Worm (Caenorhabditis elegans) whole organism, midembryonic: ENCODE results near the gene fbxa-3.

ENCODE experiments used
- T22C8.4 ChIP-seq: fragments of 200-800 bp; sonication (Bioruptor generic); IDR thresholded peaks from 2 replicates; pipeline ENCODE4 v1.3.6; 2022; ENCODE audit warnings: missing genetic modification characterization, missing compliant biosample characterization
- cog-1 ChIP-seq: sonication (generic microtip); optimal IDR thresholded peaks from 2 replicates; lab custom pipeline; 2016; ENCODE audit warnings: missing genetic modification characterization, missing compliant biosample characterization
- flt-1 ChIP-seq: fragments of 200-800 bp; sonication (Bioruptor generic); IDR thresholded peaks from 2 replicates; pipeline ENCODE4 v1.3.6; 2022; ENCODE audit warnings: missing genetic modification characterization, missing compliant biosample characterization
- klf-2 ChIP-seq: fragments of 200-800 bp; sonication (Bioruptor generic); conservative IDR thresholded peaks from 2 replicates; pipeline ENCODE4 v1.3.6; 2022; ENCODE audit warnings: missing genetic modification reagents, missing genetic modification characterization, missing compliant biosample characterization
- med-1 ChIP-seq: sonication (generic microtip); optimal IDR thresholded peaks from 2 replicates; lab custom pipeline; 2017; ENCODE audit warnings: missing genetic modification characterization, mild to moderate bottlenecking, missing compliant biosample characterization, antibody characterized with exemption, missing genetic modification reagents; ENCODE audit not compliant: insufficient read depth
- ref-1 ChIP-seq: fragments of 200-800 bp; sonication (Bioruptor generic); conservative IDR thresholded peaks from 2 replicates; pipeline ENCODE4 v1.3.6; 2022; ENCODE audit warnings: missing genetic modification reagents, missing genetic modification characterization, missing compliant biosample characterization
- tab-1 ChIP-seq: fragments of 200-800 bp; sonication (Bioruptor generic); IDR thresholded peaks from 2 replicates; pipeline ENCODE4 v1.3.6; 2022; ENCODE audit warnings: missing genetic modification characterization, missing compliant biosample characterization
- ztf-23 ChIP-seq: fragments of 200-800 bp; sonication (Bioruptor generic); IDR thresholded peaks from 2 replicates; pipeline ENCODE4 v1.3.6; 2022; ENCODE audit warnings: missing genetic modification reagents, missing genetic modification characterization, missing compliant biosample characterization
- ztf-29 ChIP-seq: fragments of 200-800 bp; sonication (Bioruptor generic); IDR thresholded peaks from 2 replicates; pipeline ENCODE4 v1.3.6; 2022; ENCODE audit warnings: missing genetic modification reagents, missing genetic modification characterization, missing compliant biosample characterization

The fbxa-3 gene

DNA sequence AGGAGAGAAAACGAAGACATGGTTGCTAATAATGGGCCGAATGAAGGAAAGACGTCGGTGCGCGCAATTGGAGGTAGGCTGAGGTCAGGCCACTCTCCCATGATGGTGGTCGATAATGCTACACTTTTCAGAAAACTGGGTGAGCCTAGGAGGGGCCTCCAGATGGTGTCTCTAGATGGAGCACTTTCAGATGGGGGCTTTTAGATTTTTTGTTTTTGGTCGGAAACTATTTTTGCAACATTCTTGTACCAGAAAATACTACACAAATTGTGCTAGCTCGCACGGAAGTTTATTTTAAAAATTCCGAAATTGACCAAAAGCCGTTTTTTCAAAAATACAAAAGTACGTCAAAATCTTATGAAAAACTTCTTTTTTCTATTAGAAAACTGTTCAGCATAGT, 2.4 kb downstream of the fbxa-3 start, which contains the start of gene fbxb-10:
TSS of gene fbxb-10 (minus strand) at position 101 of the 400 bp plus-strand sequence.
- TF ChIP-seq flt-1 = no peak

ce11 chrII:1816053-1816452, 4.6 kb downstream of the fbxa-3 start:
- TF ChIP-seq med-1 (GFP tag; lab: Kevin White, UChicago) = no peak
- TF ChIP-seq ref-1 (GFP tag; lab: Robert Waterston, UW) = no peak
- TF ChIP-seq T22C8.4 (GFP tag; lab: Robert Waterston, UW) = no peak
- no peak for TF ChIP-seq cog-1 (tag; lab: Kevin White, UChicago)
- no peak for TF ChIP-seq flt-1
- TF ChIP-seq ztf-23 (GFP tag; lab: Robert Waterston, UW) = no peak
- no peak for TF ChIP-seq ztf-29 (GFP tag; lab: Robert Waterston, UW)
- no peak for TF ChIP-seq klf-2 (GFP tag; lab: Robert Waterston, UW)
- no peak for TF ChIP-seq tab-1 (GFP tag; lab: Robert Waterston, UW)

ce11 chrII:1808217-1808616, 12.5 kb downstream of the fbxa-3 start, which contains the start of gene C08F1.8:
TSS of gene C08F1.8 (minus strand) at chrII:1808317.
- no peak for TF ChIP-seq ztf-29 (GFP tag; lab: Robert Waterston, UW)
- no peak for TF ChIP-seq T22C8.4 (GFP tag; lab: Robert Waterston, UW)
- no peak for TF ChIP-seq ref-1 (GFP tag; lab: Robert Waterston, UW)
- TF ChIP-seq tab-1 (GFP tag; lab: Robert Waterston, UW) = no peak
- TF ChIP-seq flt-1 = no peak
- TF ChIP-seq ztf-23 (GFP tag; lab: Robert Waterston, UW) = no peak
- no peak for TF ChIP-seq med-1 (GFP tag; lab: Kevin White, UChicago)
- no peak for TF ChIP-seq cog-1 (tag; lab: Kevin White, UChicago)
- TF ChIP-seq klf-2 (GFP tag; lab: Robert Waterston, UW) = no peak

DNA sequence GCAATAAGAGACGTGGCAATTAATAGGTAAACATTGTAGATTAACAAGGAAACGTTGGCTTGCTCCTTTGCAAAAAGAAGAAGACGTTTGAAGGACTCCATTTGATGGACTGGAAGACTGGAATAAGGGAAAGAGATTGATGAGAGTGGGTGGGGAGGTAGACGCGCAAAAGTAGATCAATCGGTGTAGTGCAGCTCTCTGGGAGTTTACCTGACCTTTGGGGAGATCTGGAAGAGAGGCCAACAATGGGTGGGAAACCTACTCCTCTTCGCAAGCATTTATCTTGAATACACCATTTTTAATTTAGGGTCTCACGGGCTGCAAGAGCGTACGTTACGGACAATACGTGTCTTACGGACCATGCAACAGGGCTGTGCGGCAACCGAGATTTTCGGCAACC, 14.3 kb downstream of the fbxa-3 start, which contains the start of gene C08F1.12:
TSS of gene C08F1.12 (minus strand) at position 101 of the 400 bp plus-strand sequence.
- TF ChIP-seq tab-1 (GFP tag; lab: Robert Waterston, UW) (no peak), flt-1 (no peak), ztf-29 (GFP tag; lab: Robert Waterston, UW) (no peak), cog-1 (tag; lab: Kevin White, UChicago) (no peak), klf-2 (GFP tag; lab: Robert Waterston, UW) (no peak), med-1 (GFP tag; lab: Kevin White, UChicago) (no peak), T22C8.4 (GFP tag; lab: Robert Waterston, UW) (no peak), ref-1 (GFP tag; lab: Robert Waterston, UW) (no peak), ztf-23 (GFP tag; lab: Robert Waterston, UW) (no peak)

- TF ChIP-seq ztf-29 (GFP tag; lab: Robert Waterston, UW) (no peak), ztf-23 (GFP tag; lab: Robert Waterston, UW) (no peak), flt-1 (no peak), klf-2 (GFP tag; lab: Robert Waterston, UW) (no peak), tab-1 (GFP tag; lab: Robert Waterston, UW) (no peak), ref-1 (GFP tag; lab: Robert Waterston, UW) (no peak), cog-1 (tag; lab: Kevin White, UChicago) (no peak), med-1 (GFP tag; lab: Kevin White, UChicago) (no peak), T22C8.4 (GFP tag; lab: Robert Waterston, UW) (no peak)
These were observed 32.6 kb downstream of the fbxa-3 start, which contains the start of the genes C08F1.6 and fbxb-13 for ce11 chrII:1788087-1788486. TSS of gene C08F1.6 (minus strand) at chrII:1788187. TSS of gene fbxb-13 (plus strand) at chrII:1788277.

DNA sequence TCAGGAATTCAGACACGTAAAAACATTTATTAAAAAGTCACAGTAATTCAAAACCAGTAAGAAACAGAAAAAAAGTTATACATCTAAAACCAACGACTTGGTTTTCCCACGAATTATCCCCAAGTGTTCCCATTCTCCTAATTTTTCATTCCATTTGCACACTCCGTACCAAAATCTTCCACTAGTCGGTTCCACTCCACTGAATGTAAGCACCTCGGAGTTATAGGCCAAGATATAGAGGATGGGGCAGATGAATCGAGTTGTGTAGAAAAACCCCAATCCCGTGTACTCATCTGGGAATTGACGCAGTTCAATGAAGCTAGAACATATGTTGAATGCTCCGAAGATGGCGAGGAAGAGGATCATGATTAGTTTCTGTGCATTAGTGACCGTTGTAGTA, 33.5 kb downstream of the fbxa-3 start:
- no peak for TF ChIP-seq ref-1 (GFP tag; lab: Robert Waterston, UW)
- TF ChIP-seq tab-1 (GFP tag; lab: Robert Waterston, UW) = no peak
- no peak for TF ChIP-seq flt-1
- no peak for TF ChIP-seq ztf-23 (GFP tag; lab: Robert Waterston, UW)
- TF ChIP-seq med-1 (GFP tag; lab: Kevin White, UChicago) = no peak
- no peak for TF ChIP-seq cog-1 (tag; lab: Kevin White, UChicago)
- no peak for TF ChIP-seq T22C8.4 (GFP tag; lab: Robert Waterston, UW)
- TF ChIP-seq klf-2 (GFP tag; lab: Robert Waterston, UW) = no peak
- no peak for TF ChIP-seq ztf-29 (GFP tag; lab: Robert Waterston, UW)

- no peak for TF ChIP-seq tab-1 (GFP tag; lab: Robert Waterston, UW)
- TF ChIP-seq ztf-29 (GFP tag; lab: Robert Waterston, UW) = no peak
- TF ChIP-seq med-1 (GFP tag; lab: Kevin White, UChicago) = no peak
- no peak for TF ChIP-seq cog-1 (tag; lab: Kevin White, UChicago)
- no peak for TF ChIP-seq klf-2 (GFP tag; lab: Robert Waterston, UW)
- TF ChIP-seq flt-1 = no peak
- TF ChIP-seq ztf-23 (GFP tag; lab: Robert Waterston, UW) = no peak
- no peak for TF ChIP-seq T22C8.4 (GFP tag; lab: Robert Waterston, UW)
- no peak for TF ChIP-seq ref-1 (GFP tag; lab: Robert Waterston, UW)
These were observed 34.5 kb downstream of the fbxa-3 start, which contains the start of gene C08F1.10 for ce11 chrII:1786209-1786608. TSS of gene C08F1.10 (minus strand) at chrII:1786309.

- TF ChIP-seq ztf-23 (GFP tag; lab: Robert Waterston, UW) = no peak
- TF ChIP-seq T22C8.4 (GFP tag; lab: Robert Waterston, UW) = no peak
- TF ChIP-seq tab-1 (GFP tag; lab: Robert Waterston, UW) = no peak
- no peak for TF ChIP-seq cog-1 (tag; lab: Kevin White, UChicago)
- TF ChIP-seq ztf-29 (GFP tag; lab: Robert Waterston, UW) = no peak
- no peak for TF ChIP-seq klf-2 (GFP tag; lab: Robert Waterston, UW)
- no peak for TF ChIP-seq med-1 (GFP tag; lab: Kevin White, UChicago)
- TF ChIP-seq flt-1 = no peak
- TF ChIP-seq ref-1 (GFP tag; lab: Robert Waterston, UW) = no peak
These were observed 35.9 kb downstream of the fbxa-3 start, which contains the start of gene C08F1.11 for ce11 chrII:1784799-1785198. TSS of gene C08F1.11 (minus strand) at chrII:1784899.

DNA sequence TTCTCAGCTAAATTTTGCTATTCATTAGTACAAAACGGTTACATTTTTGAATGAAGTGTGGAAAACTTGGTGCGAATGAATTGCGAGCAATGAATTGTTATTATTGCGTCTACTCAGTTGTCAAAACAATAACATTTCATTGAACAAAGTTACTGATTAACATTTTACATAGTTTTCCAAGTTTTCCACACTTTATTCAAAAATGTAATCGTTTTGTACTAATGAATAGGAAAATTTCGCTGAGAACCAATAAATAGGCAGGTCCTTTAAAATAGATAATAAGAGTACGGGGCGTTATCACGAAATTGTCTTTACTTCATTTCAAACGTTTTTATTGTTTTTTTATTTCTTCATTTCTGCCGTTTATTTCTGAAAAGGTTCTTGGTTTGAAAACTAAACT, 38.2 kb downstream of the fbxa-3 start, which contains the start of gene math-4:
TSS of gene math-4 (minus strand) at position 101 of the 400 bp plus-strand sequence.
- TF ChIP-seq cog-1 (tag; lab: Kevin White, UChicago) (no peak), klf-2 (GFP tag; lab: Robert Waterston, UW) (no peak)
